Fruit fly (Drosophila melanogaster) whole organism, larva: Measurements from ENCODE around the gene Adgf-D.
A peak's percentile ranks its signal among the peaks of the same experiment; 100 is the strongest.

Experiments
- noc ChIP-seq: fragments of 200-800 bp; sonication (Bioruptor generic); optimal IDR thresholded peaks from 3 replicates; lab custom pipeline; 2019; ENCODE audit warnings: missing biosample characterization, mild to moderate bottlenecking, missing genetic modification characterization, moderate library complexity

Gene Adgf-D

dm6 chr3R:13705292-13705885 lies at the start of gene Adgf-D:
Gene Adgf-D, minus strand, starts transcription at chr3R:13705402.
- TF ChIP-seq noc (tag; lab: Kevin White, UChicago): no peak

DNA sequence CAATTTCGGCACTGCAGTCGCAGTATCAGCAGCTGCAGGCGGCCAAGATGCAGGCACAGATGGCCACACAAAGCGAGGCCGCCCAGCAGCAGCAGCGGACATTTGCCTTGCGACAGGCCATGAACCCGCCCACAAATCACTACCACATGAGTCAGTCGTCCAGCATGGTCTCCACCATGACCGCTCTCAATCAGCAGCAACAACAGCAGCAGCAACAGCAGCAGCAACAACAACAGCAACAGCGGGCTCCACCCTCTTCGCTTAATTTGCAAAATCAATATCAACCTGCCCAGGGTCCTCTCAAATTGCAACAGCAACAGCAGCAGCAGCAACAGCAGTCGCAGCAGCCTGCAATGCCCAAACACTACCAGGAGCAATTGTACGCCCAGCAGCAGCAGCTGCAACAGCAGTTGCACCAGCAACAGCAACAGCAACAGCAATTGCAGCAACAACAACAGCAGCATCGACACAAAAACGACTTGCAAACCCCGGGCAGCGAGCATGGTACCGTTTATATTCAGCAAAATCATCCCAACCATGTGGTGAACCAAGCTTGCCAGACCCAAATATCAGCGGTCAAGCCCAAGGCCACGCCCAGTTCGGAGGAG lies 41.0 kb upstream of the Adgf-D start:
- no peak for TF ChIP-seq noc (tag; lab: Kevin White, UChicago)

dm6 chr3R:13735304-13735898 lies 30.2 kb upstream of the Adgf-D start:
- TF ChIP-seq noc (tag; lab: Kevin White, UChicago): no peak

dm6 chr3R:13730005-13730404 lies 24.8 kb upstream of the Adgf-D start:
- TF ChIP-seq noc (tag; lab: Kevin White, UChicago): no peak

dm6 chr3R:13728897-13729296 lies 23.7 kb upstream of the Adgf-D start:
- no peak for TF ChIP-seq noc (tag; lab: Kevin White, UChicago)

- TF ChIP-seq noc (tag; lab: Kevin White, UChicago): no peak
Observed at dm6 chr3R:13726795-13727194, 21.6 kb upstream of the Adgf-D start.

- TF ChIP-seq noc (tag; lab: Kevin White, UChicago): no peak
Observed at dm6 chr3R:13724029-13724638, 18.9 kb upstream of the Adgf-D start.

dm6 chr3R:13722451-13722850 lies 17.2 kb upstream of the Adgf-D start:
- TF ChIP-seq noc (tag; lab: Kevin White, UChicago): no peak

- TF ChIP-seq noc (tag; lab: Kevin White, UChicago): no peak
Observed at dm6 chr3R:13721998-13722397, 16.8 kb upstream of the Adgf-D start.

DNA sequence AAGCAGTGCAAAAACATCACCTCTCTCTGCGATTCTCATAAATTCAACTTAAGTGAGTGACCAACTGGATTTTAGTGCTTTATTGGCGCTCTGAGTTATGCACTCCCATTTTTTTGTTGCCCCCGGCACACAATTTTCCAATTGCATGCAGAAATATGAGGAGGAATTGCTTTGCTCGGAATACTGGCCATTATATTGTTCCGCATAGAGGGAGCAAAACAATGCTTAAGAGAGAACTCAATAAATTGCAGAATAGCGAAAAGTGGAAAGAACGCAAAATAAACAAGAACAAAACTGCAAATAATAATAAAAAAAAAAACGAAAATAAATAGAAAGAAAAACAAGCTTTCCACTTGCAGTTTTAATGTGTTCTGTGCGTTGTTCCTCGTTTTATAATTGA lies 15.6 kb upstream of the Adgf-D start:
- no peak for TF ChIP-seq noc (tag; lab: Kevin White, UChicago)

DNA sequence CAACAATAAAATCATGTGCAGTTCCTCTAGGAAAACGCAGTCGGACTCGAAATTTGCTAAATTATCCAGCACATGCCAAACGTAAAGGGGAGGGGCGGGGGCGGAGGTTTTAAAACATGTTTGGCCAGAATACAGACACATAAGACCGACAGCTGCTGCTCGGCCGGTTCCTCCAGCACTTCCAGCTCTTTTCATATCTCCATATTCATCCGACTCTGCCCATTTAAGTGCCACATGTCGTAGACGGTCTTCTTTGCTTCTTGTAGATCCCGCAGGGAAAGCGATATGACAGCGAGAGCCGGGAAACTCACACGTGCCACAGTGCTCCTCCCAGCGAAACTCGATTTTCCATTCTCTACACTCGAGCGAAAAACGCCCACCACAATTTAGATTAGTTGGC lies 13.9 kb upstream of the Adgf-D start:
- TF ChIP-seq noc (tag; lab: Kevin White, UChicago): no peak

dm6 chr3R:13718076-13718475 lies 12.9 kb upstream of the Adgf-D start, which contains the start of gene Ubc87F:
Gene Ubc87F, minus strand, starts transcription at chr3R:13718176.
- no peak for TF ChIP-seq noc (tag; lab: Kevin White, UChicago)

- TF ChIP-seq noc (tag; lab: Kevin White, UChicago): no peak
Observed at dm6 chr3R:13716827-13717226, 11.6 kb upstream of the Adgf-D start.

DNA sequence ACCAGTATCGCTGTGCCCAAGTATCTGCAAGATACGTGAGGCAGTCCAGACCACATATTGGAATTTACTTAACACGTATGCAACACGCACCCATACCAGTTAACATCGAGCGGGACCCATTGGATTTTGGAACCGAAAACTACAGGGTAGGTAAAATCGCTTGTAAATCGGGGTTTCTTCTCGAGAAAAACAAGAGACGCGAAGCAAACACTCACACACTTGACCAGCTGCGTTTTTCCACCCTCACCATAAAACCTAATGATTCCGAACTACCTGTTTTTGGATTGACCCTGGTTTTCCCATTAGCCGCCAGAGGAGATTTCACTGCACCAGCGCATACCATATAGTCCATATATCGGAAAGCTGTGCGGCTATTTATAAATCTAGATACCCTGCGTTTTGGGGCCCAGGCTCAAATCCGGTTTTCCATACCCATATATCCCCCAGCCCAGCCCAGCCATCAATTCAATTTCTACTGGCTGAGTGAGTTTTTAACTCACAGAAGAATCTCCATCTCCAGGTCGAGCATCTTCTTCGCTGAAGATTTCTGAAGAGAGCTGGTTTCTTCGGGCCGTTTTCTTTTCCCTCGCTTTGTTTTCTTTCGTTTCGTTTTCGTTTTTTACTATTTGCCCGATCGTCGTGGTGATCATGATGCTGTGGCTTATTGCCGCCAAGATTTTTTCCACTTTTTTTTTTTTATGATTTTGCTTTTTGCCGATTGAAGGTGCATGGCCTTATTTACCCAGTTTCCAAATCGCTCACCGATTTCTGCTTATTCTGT lies 10.7 kb upstream of the Adgf-D start:
- no peak for TF ChIP-seq noc (tag; lab: Kevin White, UChicago)

- TF ChIP-seq noc (tag; lab: Kevin White, UChicago): peak; percentile 29
Observed at dm6 chr3R:13715012-13715673, 9.9 kb upstream of the Adgf-D start, which contains the start of gene kmr. Gene kmr, plus strand, starts transcription at chr3R:13715207.
